Worm (Caenorhabditis elegans): Measurements from ENCODE around the gene F26D2.10.

F26D2.10 gene

ce11 chrV:16445676-16446075, 16.3 kb upstream of the F26D2.10 start, which contains the start of gene T08G3.6:
T08G3.6 (plus strand) TSS chrV:16445976.
- TF ChIP-seq tab-1 (GFP tag; IDR thresholded peaks at IDR 0.05), result no peak
- TF ChIP-seq T22C8.4 (GFP tag; IDR thresholded peaks at IDR 0.05), result no peak
- no peak for TF ChIP-seq flt-1 (GFP tag; IDR thresholded peaks at IDR 0.05)
- TF ChIP-seq med-1 (GFP tag; optimal IDR thresholded peaks at IDR 0.05; ENCODE audit: insufficient read depth), result no peak
- no peak for TF ChIP-seq cog-1 (tag; optimal IDR thresholded peaks at IDR 0.05)
- TF ChIP-seq ztf-29 (GFP tag; IDR thresholded peaks at IDR 0.05), result no peak
- no peak for TF ChIP-seq ref-1 (GFP tag; conservative IDR thresholded peaks at IDR 0.05)
- no peak for TF ChIP-seq klf-2 (GFP tag; conservative IDR thresholded peaks at IDR 0.05)
- no peak for TF ChIP-seq ztf-23 (GFP tag; IDR thresholded peaks at IDR 0.05)

- no peak for TF ChIP-seq klf-2 (GFP tag; conservative IDR thresholded peaks at IDR 0.05)
- TF ChIP-seq med-1 (GFP tag; optimal IDR thresholded peaks at IDR 0.05; ENCODE audit: insufficient read depth), result no peak
- TF ChIP-seq tab-1 (GFP tag; IDR thresholded peaks at IDR 0.05), result no peak
- TF ChIP-seq flt-1 (GFP tag; IDR thresholded peaks at IDR 0.05), result no peak
Observed at ce11 chrV:16443626-16444025, 14.2 kb upstream of the F26D2.10 start, which contains the start of gene srh-141. srh-141 (plus strand) TSS chrV:16443926.

ce11 chrV:16437546-16437945, 8.1 kb upstream of the F26D2.10 start, which contains the start of gene F26D2.15:
F26D2.15 (plus strand) TSS chrV:16437846.
- TF ChIP-seq T22C8.4 (GFP tag; IDR thresholded peaks at IDR 0.05) (no peak), flt-1 (GFP tag; IDR thresholded peaks at IDR 0.05) (no peak), ref-1 (GFP tag; conservative IDR thresholded peaks at IDR 0.05) (no peak), ztf-29 (GFP tag; IDR thresholded peaks at IDR 0.05) (no peak), ztf-23 (GFP tag; IDR thresholded peaks at IDR 0.05) (no peak), klf-2 (GFP tag; conservative IDR thresholded peaks at IDR 0.05) (no peak), cog-1 (tag; optimal IDR thresholded peaks at IDR 0.05) (no peak), med-1 (GFP tag; optimal IDR thresholded peaks at IDR 0.05; ENCODE audit: insufficient read depth) (no peak), tab-1 (GFP tag; IDR thresholded peaks at IDR 0.05) (no peak)

- no peak for TF ChIP-seq T22C8.4 (GFP tag; IDR thresholded peaks at IDR 0.05)
- TF ChIP-seq tab-1 (GFP tag; IDR thresholded peaks at IDR 0.05), result no peak
- no peak for TF ChIP-seq ztf-23 (GFP tag; IDR thresholded peaks at IDR 0.05)
- no peak for TF ChIP-seq med-1 (GFP tag; optimal IDR thresholded peaks at IDR 0.05; ENCODE audit: insufficient read depth)
- no peak for TF ChIP-seq ztf-29 (GFP tag; IDR thresholded peaks at IDR 0.05)
- TF ChIP-seq cog-1 (tag; optimal IDR thresholded peaks at IDR 0.05), result no peak
- no peak for TF ChIP-seq flt-1 (GFP tag; IDR thresholded peaks at IDR 0.05)
- no peak for TF ChIP-seq ref-1 (GFP tag; conservative IDR thresholded peaks at IDR 0.05)
- TF ChIP-seq klf-2 (GFP tag; conservative IDR thresholded peaks at IDR 0.05), result no peak
Observed at ce11 chrV:16435510-16435909, 6.1 kb upstream of the F26D2.10 start, which contains the start of the genes F26D2.13 and F26D2.14. F26D2.13 (minus strand) TSS chrV:16435610. F26D2.14 (plus strand) TSS chrV:16435855.

- TF ChIP-seq ztf-23 (GFP tag; IDR thresholded peaks at IDR 0.05) (no peak), flt-1 (GFP tag; IDR thresholded peaks at IDR 0.05) (no peak)
Observed at ce11 chrV:16433471-16433870, 4.1 kb upstream of the F26D2.10 start, which contains the start of gene clec-234. clec-234 (minus strand) TSS chrV:16433571.

- TF ChIP-seq flt-1 (GFP tag; IDR thresholded peaks at IDR 0.05) (no peak), ref-1 (GFP tag; conservative IDR thresholded peaks at IDR 0.05) (no peak), ztf-29 (GFP tag; IDR thresholded peaks at IDR 0.05) (no peak)
Observed at ce11 chrV:16429940-16430339, 537 bp upstream of the F26D2.10 start, which contains the start of gene str-73. str-73 (plus strand) TSS chrV:16430240.

- TF ChIP-seq cog-1 (tag; optimal IDR thresholded peaks at IDR 0.05) (no peak), T22C8.4 (GFP tag; IDR thresholded peaks at IDR 0.05) (no peak), tab-1 (GFP tag; IDR thresholded peaks at IDR 0.05) (no peak), ztf-29 (GFP tag; IDR thresholded peaks at IDR 0.05) (no peak), klf-2 (GFP tag; conservative IDR thresholded peaks at IDR 0.05) (no peak), ref-1 (GFP tag; conservative IDR thresholded peaks at IDR 0.05) (no peak), med-1 (GFP tag; optimal IDR thresholded peaks at IDR 0.05; ENCODE audit: insufficient read depth) (no peak), ztf-23 (GFP tag; IDR thresholded peaks at IDR 0.05) (no peak)
Observed at ce11 chrV:16424428-16424827, 5.0 kb downstream of the F26D2.10 start, which contains the start of gene srw-29. srw-29 (minus strand) TSS chrV:16424528.

ce11 chrV:16420696-16421095, 8.7 kb downstream of the F26D2.10 start, which contains the start of gene srw-48:
srw-48 (plus strand) TSS chrV:16420996.
- TF ChIP-seq klf-2 (GFP tag; conservative IDR thresholded peaks at IDR 0.05) (no peak), tab-1 (GFP tag; IDR thresholded peaks at IDR 0.05) (no peak), ztf-29 (GFP tag; IDR thresholded peaks at IDR 0.05) (no peak), cog-1 (tag; optimal IDR thresholded peaks at IDR 0.05) (no peak), ztf-23 (GFP tag; IDR thresholded peaks at IDR 0.05) (no peak), flt-1 (GFP tag; IDR thresholded peaks at IDR 0.05) (no peak), T22C8.4 (GFP tag; IDR thresholded peaks at IDR 0.05) (no peak), med-1 (GFP tag; optimal IDR thresholded peaks at IDR 0.05; ENCODE audit: insufficient read depth) (no peak), ref-1 (GFP tag; conservative IDR thresholded peaks at IDR 0.05) (no peak)

ce11 chrV:16419769-16420168, 9.6 kb downstream of the F26D2.10 start, which contains the start of gene F26D2.16:
F26D2.16 (minus strand) TSS chrV:16419869.
- TF ChIP-seq klf-2 (GFP tag; conservative IDR thresholded peaks at IDR 0.05), result no peak
- TF ChIP-seq flt-1 (GFP tag; IDR thresholded peaks at IDR 0.05), result no peak
- TF ChIP-seq ref-1 (GFP tag; conservative IDR thresholded peaks at IDR 0.05), result no peak
- no peak for TF ChIP-seq T22C8.4 (GFP tag; IDR thresholded peaks at IDR 0.05)
- TF ChIP-seq tab-1 (GFP tag; IDR thresholded peaks at IDR 0.05), result no peak
- no peak for TF ChIP-seq cog-1 (tag; optimal IDR thresholded peaks at IDR 0.05)
- TF ChIP-seq ztf-29 (GFP tag; IDR thresholded peaks at IDR 0.05), result no peak
- TF ChIP-seq ztf-23 (GFP tag; IDR thresholded peaks at IDR 0.05), result no peak
- TF ChIP-seq med-1 (GFP tag; optimal IDR thresholded peaks at IDR 0.05; ENCODE audit: insufficient read depth), result no peak

ce11 chrV:16417014-16417413, 12.4 kb downstream of the F26D2.10 start, which contains the start of gene str-55:
str-55 (minus strand) TSS chrV:16417114.
- no peak for TF ChIP-seq klf-2 (GFP tag; conservative IDR thresholded peaks at IDR 0.05)
- no peak for TF ChIP-seq ztf-23 (GFP tag; IDR thresholded peaks at IDR 0.05)
- no peak for TF ChIP-seq cog-1 (tag; optimal IDR thresholded peaks at IDR 0.05)
- no peak for TF ChIP-seq flt-1 (GFP tag; IDR thresholded peaks at IDR 0.05)
- TF ChIP-seq T22C8.4 (GFP tag; IDR thresholded peaks at IDR 0.05), result no peak
- TF ChIP-seq tab-1 (GFP tag; IDR thresholded peaks at IDR 0.05), result no peak
- TF ChIP-seq med-1 (GFP tag; optimal IDR thresholded peaks at IDR 0.05; ENCODE audit: insufficient read depth), result no peak
- TF ChIP-seq ztf-29 (GFP tag; IDR thresholded peaks at IDR 0.05), result no peak
- TF ChIP-seq ref-1 (GFP tag; conservative IDR thresholded peaks at IDR 0.05), result no peak
